Fruit fly (Drosophila melanogaster) whole organism, prepupa: Measurements from ENCODE around the gene Tbc1d22.

Experiments
- CG10631 ChIP-seq: fragments of 200-800 bp; sonication (Bioruptor generic); optimal IDR thresholded peaks from 2 replicates; lab custom pipeline; 2016; ENCODE audit warnings: missing biosample characterization, missing genetic modification characterization
- CG3032 ChIP-seq: fragments of 200-800 bp; optimal IDR thresholded peaks from 2 replicates; lab custom pipeline; 2019; ENCODE audit warnings: missing biosample characterization, mild to moderate bottlenecking, missing genetic modification characterization, moderate library complexity
- CG6276 ChIP-seq: fragments of 200-800 bp; sonication (Bioruptor generic); optimal IDR thresholded peaks from 2 replicates; lab custom pipeline; 2017; ENCODE audit warnings: missing biosample characterization, mild to moderate bottlenecking, missing genetic modification characterization
- CG8632 ChIP-seq: fragments of 200-800 bp; sonication (Bioruptor generic); optimal IDR thresholded peaks from 3 replicates; lab custom pipeline; 2016; ENCODE audit warnings: missing biosample characterization, missing genetic modification characterization
- Eip78C ChIP-seq: fragments of 200-800 bp; sonication (Bioruptor generic); peaks from one replicate; lab custom pipeline; 2016; ENCODE audit warnings: missing biosample characterization, missing genetic modification characterization
- Ets21C ChIP-seq: fragments of 200-800 bp; sonication (Bioruptor generic); optimal IDR thresholded peaks from 3 replicates; lab custom pipeline; 2016; ENCODE audit warnings: missing biosample characterization, missing genetic modification characterization
- Ets96B ChIP-seq: fragments of 200-800 bp; optimal IDR thresholded peaks from 2 replicates; lab custom pipeline; 2019; ENCODE audit warnings: missing biosample characterization, mild to moderate bottlenecking, missing genetic modification characterization, moderate library complexity
- Sox102F ChIP-seq: fragments of 200-800 bp; sonication (Bioruptor generic); optimal IDR thresholded peaks from 2 replicates; lab custom pipeline; 2016; ENCODE audit warnings: missing biosample characterization, mild to moderate bottlenecking, missing genetic modification characterization
- esn ChIP-seq: fragments of 200-800 bp; sonication (Bioruptor generic); optimal IDR thresholded peaks from 2 replicates; lab custom pipeline; 2016; ENCODE audit warnings: missing biosample characterization, mild to moderate bottlenecking, missing genetic modification characterization, moderate library complexity
- fd85E ChIP-seq: fragments of 200-800 bp; sonication (Bioruptor generic); optimal IDR thresholded peaks from 3 replicates; lab custom pipeline; 2016; ENCODE audit warnings: missing biosample characterization, missing genetic modification characterization
- fkh ChIP-seq: fragments of 200-800 bp; sonication (Bioruptor generic); optimal IDR thresholded peaks from 3 replicates; lab custom pipeline; 2017; ENCODE audit warnings: missing biosample characterization, mild to moderate bottlenecking, missing genetic modification characterization, moderate library complexity

dm6 chr3R:21129617-21130016 is 27.6 kb downstream of the Tbc1d22 start, which contains the start of gene Obp93a:
- TF ChIP-seq CG3032 (tag; lab: Kevin White, UChicago), result no peak
- TF ChIP-seq CG10631 (GFP tag; lab: Kevin White, UChicago), result no peak
- TF ChIP-seq fkh, result no peak
- TF ChIP-seq esn (GFP tag; lab: Kevin White, UChicago), result no peak
- TF ChIP-seq Ets21C, result no peak
- TF ChIP-seq CG6276 (GFP tag; lab: Kevin White, UChicago), result no peak
- no peak for TF ChIP-seq CG8632 (GFP tag; lab: Kevin White, UChicago)
- TF ChIP-seq Sox102F (GFP tag; lab: Kevin White, UChicago), result no peak
- TF ChIP-seq fd85E (GFP tag; lab: Kevin White, UChicago), result no peak
- no peak for TF ChIP-seq Eip78C
- no peak for TF ChIP-seq Ets96B (tag; lab: Kevin White, UChicago)
